Worm (Caenorhabditis elegans): Measurements from ENCODE around the gene sru-39.

Gene sru-39

ce11 chrV:9803176-9803575 lies at the start of gene sru-39:
sru-39 (plus strand) TSS chrV:9803476.
- TF ChIP-seq him-1 (tag; optimal IDR thresholded peaks at IDR 0.05): no peak
- TF ChIP-seq W03F9.2 (tag; optimal IDR thresholded peaks at IDR 0.05): no peak
- no peak for TF ChIP-seq dao-5 (tag; optimal IDR thresholded peaks at IDR 0.05)

ce11 chrV:9753554-9753953 lies 49.7 kb upstream of the sru-39 start:
- no peak for TF ChIP-seq him-1 (tag; optimal IDR thresholded peaks at IDR 0.05)
- no peak for TF ChIP-seq dao-5 (tag; optimal IDR thresholded peaks at IDR 0.05)
- no peak for TF ChIP-seq W03F9.2 (tag; optimal IDR thresholded peaks at IDR 0.05)

- TF ChIP-seq him-1 (tag; optimal IDR thresholded peaks at IDR 0.05): no peak
- no peak for TF ChIP-seq W03F9.2 (tag; optimal IDR thresholded peaks at IDR 0.05)
- no peak for TF ChIP-seq dao-5 (tag; optimal IDR thresholded peaks at IDR 0.05)
These were observed 48.8 kb upstream of the sru-39 start, which contains the start of gene F58E6.5 for ce11 chrV:9754459-9754858. F58E6.5 (minus strand) TSS chrV:9754559.

- TF ChIP-seq W03F9.2 (tag; optimal IDR thresholded peaks at IDR 0.05): no peak
- no peak for TF ChIP-seq him-1 (tag; optimal IDR thresholded peaks at IDR 0.05)
- no peak for TF ChIP-seq dao-5 (tag; optimal IDR thresholded peaks at IDR 0.05)
These were observed 47.6 kb upstream of the sru-39 start, which contains the start of gene F58E6.8 for ce11 chrV:9755725-9756124. F58E6.8 (minus strand) TSS chrV:9755825.

- TF ChIP-seq W03F9.2 (tag; optimal IDR thresholded peaks at IDR 0.05) (no peak), him-1 (tag; optimal IDR thresholded peaks at IDR 0.05) (no peak), dao-5 (tag; optimal IDR thresholded peaks at IDR 0.05) (no peak)
These were observed 47.0 kb upstream of the sru-39 start, which contains the start of gene hrg-3 for ce11 chrV:9756242-9756641. hrg-3 (plus strand) TSS chrV:9756468.

- no peak for TF ChIP-seq W03F9.2 (tag; optimal IDR thresholded peaks at IDR 0.05)
- TF ChIP-seq dao-5 (tag; optimal IDR thresholded peaks at IDR 0.05): no peak
- TF ChIP-seq him-1 (tag; optimal IDR thresholded peaks at IDR 0.05): no peak
These were observed 45.4 kb upstream of the sru-39 start, which contains the start of gene F58E6.11 for ce11 chrV:9757884-9758283. F58E6.11 (minus strand) TSS chrV:9757984.

ce11 chrV:9758437-9758836 lies 44.8 kb upstream of the sru-39 start:
- no peak for TF ChIP-seq him-1 (tag; optimal IDR thresholded peaks at IDR 0.05)
- TF ChIP-seq W03F9.2 (tag; optimal IDR thresholded peaks at IDR 0.05): no peak
- no peak for TF ChIP-seq dao-5 (tag; optimal IDR thresholded peaks at IDR 0.05)

- TF ChIP-seq him-1 (tag; optimal IDR thresholded peaks at IDR 0.05): no peak
- TF ChIP-seq W03F9.2 (tag; optimal IDR thresholded peaks at IDR 0.05): no peak
- TF ChIP-seq dao-5 (tag; optimal IDR thresholded peaks at IDR 0.05): no peak
These were observed 39.5 kb upstream of the sru-39 start for ce11 chrV:9763759-9764158.

ce11 chrV:9764552-9764951 lies 38.7 kb upstream of the sru-39 start:
- TF ChIP-seq W03F9.2 (tag; optimal IDR thresholded peaks at IDR 0.05) (no peak), dao-5 (tag; optimal IDR thresholded peaks at IDR 0.05) (no peak), him-1 (tag; optimal IDR thresholded peaks at IDR 0.05) (no peak)

ce11 chrV:9765622-9766021 lies 37.7 kb upstream of the sru-39 start:
- TF ChIP-seq dao-5 (tag; optimal IDR thresholded peaks at IDR 0.05): no peak
- no peak for TF ChIP-seq him-1 (tag; optimal IDR thresholded peaks at IDR 0.05)
- no peak for TF ChIP-seq W03F9.2 (tag; optimal IDR thresholded peaks at IDR 0.05)

- TF ChIP-seq dao-5 (tag; optimal IDR thresholded peaks at IDR 0.05): no peak
- TF ChIP-seq W03F9.2 (tag; optimal IDR thresholded peaks at IDR 0.05): no peak
- TF ChIP-seq him-1 (tag; optimal IDR thresholded peaks at IDR 0.05): no peak
These were observed 35.3 kb upstream of the sru-39 start for ce11 chrV:9767941-9768340.

ce11 chrV:9768828-9769778 lies 34.2 kb upstream of the sru-39 start, which contains the start of gene unc-42:
unc-42 (minus strand) TSS chrV:9769391.
- TF ChIP-seq dao-5 (tag; optimal IDR thresholded peaks at IDR 0.05) (no peak), W03F9.2 (tag; optimal IDR thresholded peaks at IDR 0.05) (no peak), him-1 (tag; optimal IDR thresholded peaks at IDR 0.05) (no peak)

ce11 chrV:9771311-9771710 lies 32.0 kb upstream of the sru-39 start:
- TF ChIP-seq dao-5 (tag; optimal IDR thresholded peaks at IDR 0.05): no peak
- no peak for TF ChIP-seq W03F9.2 (tag; optimal IDR thresholded peaks at IDR 0.05)
- TF ChIP-seq him-1 (tag; optimal IDR thresholded peaks at IDR 0.05): no peak

ce11 chrV:9771970-9772369 lies 31.3 kb upstream of the sru-39 start, which contains the start of gene F46B6.2:
F46B6.2 (plus strand) TSS chrV:9772285.
- no peak for TF ChIP-seq dao-5 (tag; optimal IDR thresholded peaks at IDR 0.05)
- TF ChIP-seq W03F9.2 (tag; optimal IDR thresholded peaks at IDR 0.05): no peak
- no peak for TF ChIP-seq him-1 (tag; optimal IDR thresholded peaks at IDR 0.05)
